Worm (Caenorhabditis elegans) whole organism, early embryonic: Measurements from ENCODE around the gene F20A1.2.

Experiments used
- B0310.2 ChIP-seq: sonication (generic microtip); optimal IDR thresholded peaks from 2 replicates; lab custom pipeline; 2016; ENCODE audit warnings: mild to moderate bottlenecking, missing genetic modification characterization, missing compliant biosample characterization
- F13C5.2 ChIP-seq: sonication (generic microtip); optimal IDR thresholded peaks from 2 replicates; lab custom pipeline; 2017; ENCODE audit warnings: mild to moderate bottlenecking, missing genetic modification characterization, inconsistent platforms, missing compliant biosample characterization
- aly-1 ChIP-seq: sonication (generic microtip); optimal IDR thresholded peaks from 2 replicates; lab custom pipeline; 2016; ENCODE audit warnings: missing genetic modification characterization, missing compliant biosample characterization
- ama-1 ChIP-seq: fragments of 150-350 bp; optimal IDR thresholded peaks from 2 replicates; lab custom pipeline; 2014
- ceh-13 ChIP-seq: fragments of 200-800 bp; sonication (Bioruptor generic); optimal IDR thresholded peaks from 2 replicates; lab custom pipeline; 2018; ENCODE audit warnings: mild to moderate bottlenecking, missing genetic modification characterization, missing compliant biosample characterization
- ceh-36 ChIP-seq: sonication (generic microtip); optimal IDR thresholded peaks from 2 replicates; lab custom pipeline; 2016; ENCODE audit warnings: missing genetic modification characterization, inconsistent platforms, missing compliant biosample characterization
- ets-7 ChIP-seq: sonication (generic microtip); optimal IDR thresholded peaks from 2 replicates; lab custom pipeline; 2016; ENCODE audit warnings: missing genotype, missing genetic modification characterization, missing compliant biosample characterization
- flt-1 ChIP-seq: fragments of 200-800 bp; sonication (Bioruptor generic); IDR thresholded peaks from 2 replicates; pipeline ENCODE4 v1.3.6; 2022; ENCODE audit warnings: missing genetic modification characterization, missing compliant biosample characterization
- hmbx-1 ChIP-seq: sonication (generic microtip); optimal IDR thresholded peaks from 2 replicates; lab custom pipeline; 2016; ENCODE audit warnings: mild to moderate bottlenecking, missing genetic modification characterization, missing compliant biosample characterization
- hmg-4 ChIP-seq: fragments of 200-800 bp; sonication (Bioruptor generic); optimal IDR thresholded peaks from 2 replicates; lab custom pipeline; 2018; ENCODE audit warnings: mild to moderate bottlenecking, missing genetic modification characterization, missing compliant biosample characterization
- hnd-1 ChIP-seq: sonication (generic microtip); optimal IDR thresholded peaks from 2 replicates; lab custom pipeline; 2016; ENCODE audit warnings: missing genetic modification characterization, missing compliant biosample characterization
- pes-1 ChIP-seq: fragments of 200-800 bp; sonication (Bioruptor generic); IDR thresholded peaks from 2 replicates; pipeline ENCODE4 v1.3.6; 2022; ENCODE audit warnings: missing genetic modification reagents, missing genetic modification characterization, missing compliant biosample characterization
- scrt-1 ChIP-seq: fragments of 200-800 bp; sonication (Bioruptor generic); IDR thresholded peaks from 2 replicates; pipeline ENCODE4 v1.3.6; 2022; ENCODE audit warnings: missing genetic modification characterization, missing compliant biosample characterization
- sea-1 ChIP-seq: fragments of 200-800 bp; sonication (Bioruptor generic); conservative IDR thresholded peaks from 2 replicates; pipeline ENCODE4 v1.3.6; 2022; ENCODE audit warnings: missing genetic modification characterization, missing compliant biosample characterization
- tbx-11 ChIP-seq: fragments of 200-800 bp; sonication (Bioruptor generic); IDR thresholded peaks from 2 replicates; pipeline ENCODE4 v1.3.6; 2022; ENCODE audit warnings: missing genetic modification characterization, missing compliant biosample characterization
- tbx-37 ChIP-seq: fragments of 200-800 bp; sonication (Bioruptor generic); conservative IDR thresholded peaks from 2 replicates; pipeline ENCODE4 v1.3.6; 2022; ENCODE audit warnings: missing genetic modification reagents, missing genetic modification characterization, missing compliant biosample characterization
- tra-4 ChIP-seq: sonication (generic microtip); optimal IDR thresholded peaks from 2 replicates; lab custom pipeline; 2017; ENCODE audit warnings: missing genetic modification characterization, missing compliant biosample characterization

Gene F20A1.2

ce11 chrV:7046005-7046404 lies at the start of gene F20A1.2:
F20A1.2 (plus strand) TSS chrV:7046305.
- no peak for TF ChIP-seq sea-1 (GFP tag; lab: Robert Waterston, UW)
- TF ChIP-seq aly-1 (tag; lab: Kevin White, UChicago), result no peak
- TF ChIP-seq ceh-36 (tag; lab: Kevin White, UChicago), result no peak
- no peak for TF ChIP-seq hmbx-1 (tag; lab: Kevin White, UChicago)
- TF ChIP-seq pes-1, result no peak
- no peak for TF ChIP-seq B0310.2 (tag; lab: Kevin White, UChicago)
- no peak for TF ChIP-seq ama-1 (lab: Kevin White, UChicago)

- TF ChIP-seq flt-1 (GFP tag; lab: Robert Waterston, UW) (no peak), aly-1 (tag; lab: Kevin White, UChicago) (no peak), hmbx-1 (tag; lab: Kevin White, UChicago) (no peak), hmg-4 (GFP tag; lab: Kevin White, UChicago) (no peak), scrt-1 (GFP tag; lab: Robert Waterston, UW) (no peak), tbx-37 (GFP tag; lab: Robert Waterston, UW) (no peak)
Measured at ce11 chrV:6997041-6997552, 49.0 kb upstream of the F20A1.2 start, which contains the start of gene nhr-107. nhr-107 (minus strand) TSS chrV:6997091.

- TF ChIP-seq tbx-11, result no peak
Measured at ce11 chrV:6998303-6998884, 47.7 kb upstream of the F20A1.2 start, which contains the start of gene nhr-42. nhr-42 (plus strand) TSS chrV:6998819.

ce11 chrV:7000734-7001133 lies 45.4 kb upstream of the F20A1.2 start:
- TF ChIP-seq scrt-1 (GFP tag; lab: Robert Waterston, UW) (no peak), ceh-13 (no peak), tra-4 (tag; lab: Kevin White, UChicago) (no peak), pes-1 (no peak), ama-1 (lab: Kevin White, UChicago) (no peak), hmg-4 (GFP tag; lab: Kevin White, UChicago) (no peak), aly-1 (tag; lab: Kevin White, UChicago) (no peak), tbx-37 (GFP tag; lab: Robert Waterston, UW) (no peak), sea-1 (GFP tag; lab: Robert Waterston, UW) (no peak)

ce11 chrV:7003850-7004249 lies 42.3 kb upstream of the F20A1.2 start, which contains the start of gene srab-4:
srab-4 (plus strand) TSS chrV:7004150.
- TF ChIP-seq hmbx-1 (tag; lab: Kevin White, UChicago) (no peak), scrt-1 (GFP tag; lab: Robert Waterston, UW) (no peak), ets-7 (tag; lab: Kevin White, UChicago) (no peak), tbx-11 (no peak), ceh-13 (no peak), ama-1 (lab: Kevin White, UChicago) (no peak), aly-1 (tag; lab: Kevin White, UChicago) (no peak), ceh-36 (tag; lab: Kevin White, UChicago) (no peak), B0310.2 (tag; lab: Kevin White, UChicago) (no peak), pes-1 (no peak), sea-1 (GFP tag; lab: Robert Waterston, UW) (no peak), flt-1 (GFP tag; lab: Robert Waterston, UW) (no peak), tra-4 (tag; lab: Kevin White, UChicago) (no peak), F13C5.2 (no peak), tbx-37 (GFP tag; lab: Robert Waterston, UW) (no peak), hmg-4 (GFP tag; lab: Kevin White, UChicago) (no peak), hnd-1 (tag; lab: Kevin White, UChicago) (no peak)

- TF ChIP-seq ceh-13 (no peak), ets-7 (tag; lab: Kevin White, UChicago) (no peak), B0310.2 (tag; lab: Kevin White, UChicago) (no peak)
Measured at ce11 chrV:7005964-7006363, 40.1 kb upstream of the F20A1.2 start, which contains the start of gene spig-10. spig-10 (plus strand) TSS chrV:7006264.

- TF ChIP-seq aly-1 (tag; lab: Kevin White, UChicago) (no peak), ets-7 (tag; lab: Kevin White, UChicago) (no peak), tbx-37 (GFP tag; lab: Robert Waterston, UW) (no peak), ama-1 (lab: Kevin White, UChicago) (no peak), scrt-1 (GFP tag; lab: Robert Waterston, UW) (no peak), hnd-1 (tag; lab: Kevin White, UChicago) (no peak), ceh-36 (tag; lab: Kevin White, UChicago) (no peak)
Measured at ce11 chrV:7007307-7007706, 38.8 kb upstream of the F20A1.2 start, which contains the start of gene drd-10. drd-10 (plus strand) TSS chrV:7007607.

- TF ChIP-seq ceh-13, result no peak
- no peak for TF ChIP-seq scrt-1 (GFP tag; lab: Robert Waterston, UW)
- TF ChIP-seq tra-4 (tag; lab: Kevin White, UChicago), result no peak
- no peak for TF ChIP-seq ceh-36 (tag; lab: Kevin White, UChicago)
- no peak for TF ChIP-seq pes-1
- TF ChIP-seq hmbx-1 (tag; lab: Kevin White, UChicago), result no peak
- TF ChIP-seq B0310.2 (tag; lab: Kevin White, UChicago), result no peak
Measured at ce11 chrV:7009461-7009860, 36.6 kb upstream of the F20A1.2 start, which contains the start of gene C33G8.2. C33G8.2 (plus strand) TSS chrV:7009761.
